Fruit fly (Drosophila melanogaster): ENCODE data around the gene CycH.

The CycH gene

DNA sequence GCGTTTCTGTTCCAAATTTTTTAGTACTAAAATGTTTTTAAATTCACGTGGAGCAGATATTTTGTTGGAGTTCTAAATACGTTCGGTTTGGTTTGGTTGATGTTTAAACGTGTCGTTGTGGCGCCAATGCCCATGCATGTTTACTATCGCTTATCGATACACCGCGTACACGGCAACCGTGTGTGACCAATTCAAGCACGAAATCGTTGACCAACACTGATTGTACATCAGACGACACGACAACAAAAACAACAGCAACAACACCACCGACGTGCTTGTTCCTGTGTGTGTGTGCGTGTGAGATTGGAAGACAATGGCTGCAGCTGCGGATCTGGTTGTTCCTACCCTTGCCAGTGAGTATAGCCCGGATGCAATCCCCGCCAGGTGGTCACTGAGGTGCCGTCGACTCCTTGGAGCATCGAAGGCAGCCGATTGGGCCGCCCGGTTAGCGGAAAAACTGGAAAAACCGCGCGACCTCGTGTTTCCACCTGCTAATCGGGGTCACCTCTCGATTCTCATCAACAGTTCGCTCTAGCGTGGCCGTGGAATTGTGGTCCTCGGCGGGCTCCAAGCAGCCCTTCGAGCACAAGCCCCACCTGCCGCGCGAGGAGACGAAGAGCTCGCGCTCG lies 3.0 kb downstream of the CycH start, which contains the start of gene eIF2A (continued):
- peak; percentile 43 for TF ChIP-seq CG18764 (GFP tag; optimal IDR thresholded peaks at IDR 0.05)

DNA sequence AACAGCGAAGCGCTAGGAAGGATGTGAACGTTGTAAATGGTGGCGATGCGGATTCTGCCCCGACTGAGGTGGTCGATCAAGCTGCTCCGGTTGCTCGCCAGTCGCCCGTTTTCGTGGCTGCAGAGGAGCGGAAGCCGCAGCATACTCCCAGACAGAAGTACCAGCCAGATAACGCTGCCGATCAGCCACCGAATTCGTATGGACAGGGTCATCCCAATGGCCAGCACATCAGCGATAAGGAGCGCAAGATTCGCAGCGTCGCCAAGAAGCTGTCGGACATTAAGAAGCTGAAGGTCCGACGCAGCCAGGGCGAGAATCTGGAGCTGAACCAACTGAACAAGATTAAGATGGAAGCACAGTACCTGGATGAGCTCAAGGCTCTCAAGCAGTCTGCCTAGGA lies 5.3 kb downstream of the CycH start:
- TF ChIP-seq CG6854 (GFP tag; optimal IDR thresholded peaks at IDR 0.05) (no peak), CG7786 (GFP tag; optimal IDR thresholded peaks at IDR 0.05) (no peak), psq (GFP tag; optimal IDR thresholded peaks at IDR 0.05) (no peak), Lim3 (GFP tag; IDR thresholded peaks at IDR 0.05) (no peak)

DNA sequence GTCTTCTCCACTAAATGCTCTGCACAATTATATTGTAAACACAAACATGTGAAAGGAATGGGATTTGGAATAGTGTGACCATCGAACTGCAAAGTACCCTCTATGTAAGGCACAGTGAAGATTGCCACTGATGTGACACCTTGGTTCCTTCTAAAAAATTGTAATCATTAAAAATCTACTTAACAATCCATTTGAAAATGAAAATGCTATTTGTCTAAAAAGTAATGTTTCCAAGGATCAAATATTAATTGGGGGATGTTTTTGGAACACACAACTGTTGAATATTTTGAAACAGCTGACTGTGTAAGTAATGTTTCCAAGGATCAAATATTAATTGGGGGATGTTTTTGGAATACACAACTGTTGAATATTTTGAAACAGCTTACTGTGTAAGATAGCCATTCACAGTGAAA lies 6.4 kb downstream of the CycH start, which contains the start of gene CG32448:
Gene CG32448, minus strand, starts transcription at position 304 of the 413 bp plus-strand sequence.
- TF ChIP-seq CG15073 (GFP tag; optimal IDR thresholded peaks at IDR 0.05) (no peak), CG7271 (tag; optimal IDR thresholded peaks at IDR 0.05) (no peak), CG7963 (GFP tag; IDR thresholded peaks at IDR 0.05; ENCODE audit: partially characterized antibody) (no peak), ERR (GFP tag; optimal IDR thresholded peaks at IDR 0.05) (peak; percentile 16), Dbx (GFP tag; IDR thresholded peaks at IDR 0.05) (peak; percentile 64; the same call in 1 of the 3 replicates), Aef1 (GFP tag; IDR thresholded peaks at IDR 0.05) (peak; percentile 38; the same call in 1 of the 3 replicates), Taf1 (GFP tag; IDR thresholded peaks at IDR 0.05) (peak; percentile 61; the same call in 1 of the 2 replicates), CG14860 (GFP tag; IDR thresholded peaks at IDR 0.05; ENCODE audit: partially characterized antibody) (no peak), CG13624 (GFP tag; optimal IDR thresholded peaks at IDR 0.05) (peak; percentile 77), CG3847 (GFP tag; IDR thresholded peaks at IDR 0.05) (peak; percentile 74), CG11456 (GFP tag; IDR thresholded peaks at IDR 0.05) (peak; percentile 78), tx (GFP tag; optimal IDR thresholded peaks at IDR 0.05) (peak; percentile 61), luna (GFP tag; optimal IDR thresholded peaks at IDR 0.05) (no peak), CG9817 (tag; optimal IDR thresholded peaks at IDR 0.05) (peak; percentile 46), E2f1 (GFP tag; IDR thresholded peaks at IDR 0.05) (peak; percentile 74), Max (GFP tag; optimal IDR thresholded peaks at IDR 0.05) (peak; percentile 13), NC2β (GFP tag; optimal IDR thresholded peaks at IDR 0.05) (peak; percentile 56), CG13123 (GFP tag; optimal IDR thresholded peaks at IDR 0.05) (peak; percentile 51), CG12104 (GFP tag; optimal IDR thresholded peaks at IDR 0.05) (no peak), nau (GFP tag; optimal IDR thresholded peaks at IDR 0.05) (no peak), CG10565 (GFP tag; optimal IDR thresholded peaks at IDR 0.05) (no peak), twi (tag; optimal IDR thresholded peaks at IDR 0.05) (peak; percentile 29), pzg (GFP tag; optimal IDR thresholded peaks at IDR 0.05) (peak; percentile 48), Sox102F (GFP tag; optimal IDR thresholded peaks at IDR 0.05) (peak; percentile 54), Adf1 (GFP tag; IDR thresholded peaks at IDR 0.05) (no peak), ewg (GFP tag; optimal IDR thresholded peaks at IDR 0.05) (peak; percentile 1), wek (GFP tag; optimal IDR thresholded peaks at IDR 0.05) (peak; percentile 99), CG8388 (GFP tag; optimal IDR thresholded peaks at IDR 0.05) (peak; percentile 81), sna (GFP tag; IDR thresholded peaks at IDR 0.05; ENCODE audit: partially characterized antibody) (no peak), h (optimal IDR thresholded peaks at IDR 0.05) (no peak), pan (optimal IDR thresholded peaks at IDR 0.05) (no peak), pan (GFP tag; optimal IDR thresholded peaks at IDR 0.05 in 1 of 2, IDR thresholded peaks at IDR 0.05 in 1 of 2) (peak in 1 of 2 experiments; percentile 83), CG4282 (GFP tag; optimal IDR thresholded peaks at IDR 0.05) (no peak), dati (GFP tag; IDR thresholded peaks at IDR 0.05) (peak; percentile 54; the same call in 1 of the 2 replicates), sr (GFP tag; IDR thresholded peaks at IDR 0.05) (0 out of 3 replicates have a peak, but pooled peaks have one; percentile 23), ftz-f1 (GFP tag; optimal IDR thresholded peaks at IDR 0.05) (no peak), inv (GFP tag; IDR thresholded peaks at IDR 0.05; ENCODE audit: partially characterized antibody) (no peak), CG11723 (GFP tag; optimal IDR thresholded peaks at IDR 0.05) (no peak), CG11085 (GFP tag; IDR thresholded peaks at IDR 0.05) (peak; percentile 44; the same call in 1 of the 2 replicates), CG2889 (GFP tag; IDR thresholded peaks at IDR 0.05) (no peak), CG14441 (GFP tag; IDR thresholded peaks at IDR 0.05) (peak; percentile 79), Blimp-1 (GFP tag; optimal IDR thresholded peaks at IDR 0.05) (peak; percentile 28)

All from whole organism, embryonic.